Worm (Caenorhabditis elegans) whole organism, mixed stage, embryonic: ENCODE measurements around the gene stdh-3.

Experiments
- bed-3 ChIP-seq: fragments of 200-800 bp; sonication (Bioruptor generic); optimal IDR thresholded peaks from 3 replicates; lab custom pipeline; 2018; ENCODE audit warnings: mild to moderate bottlenecking, missing genetic modification characterization, moderate library complexity, missing compliant biosample characterization
- blmp-1 ChIP-seq: fragments of 150-350 bp; optimal IDR thresholded peaks from 2 replicates; lab custom pipeline; 2014; ENCODE audit warnings: missing biosample characterization, missing genetic modification characterization
- cnd-1 ChIP-seq: fragments of 200-800 bp; sonication (Bioruptor generic); optimal IDR thresholded peaks from 2 replicates; lab custom pipeline; 2018; ENCODE audit warnings: mild to moderate bottlenecking, missing genetic modification characterization, missing compliant biosample characterization
- elt-3 ChIP-seq: fragments of 150-350 bp; optimal IDR thresholded peaks from 2 replicates; lab custom pipeline; 2014; ENCODE audit warnings: missing biosample characterization, missing genetic modification characterization
- lin-13 ChIP-seq: fragments of 150-350 bp; optimal IDR thresholded peaks from 2 replicates; lab custom pipeline; 2014; ENCODE audit warnings: missing biosample characterization, missing genetic modification characterization
- lin-32 ChIP-seq: fragments of 200-800 bp; sonication (Bioruptor generic); optimal IDR thresholded peaks from 2 replicates; lab custom pipeline; 2018; ENCODE audit warnings: mild to moderate bottlenecking, missing genetic modification characterization, missing compliant biosample characterization
- lsy-2 ChIP-seq: fragments of 150-350 bp; optimal IDR thresholded peaks from 2 replicates; lab custom pipeline; 2014; ENCODE audit warnings: missing biosample characterization, missing genetic modification characterization
- mab-5 ChIP-seq: fragments of 150-350 bp; optimal IDR thresholded peaks from 2 replicates; lab custom pipeline; 2014; ENCODE audit warnings: missing biosample characterization, missing genetic modification characterization
- mep-1 ChIP-seq: fragments of 150-350 bp; optimal IDR thresholded peaks from 2 replicates; lab custom pipeline; 2017; ENCODE audit warnings: missing biosample characterization, missing genetic modification reagents, missing genetic modification characterization, inconsistent platforms
- nhr-12 ChIP-seq: fragments of 150-350 bp; optimal IDR thresholded peaks from 2 replicates; lab custom pipeline; 2014; ENCODE audit warnings: missing biosample characterization, missing genetic modification characterization
- snpc-4 ChIP-seq: fragments of 150-350 bp; optimal IDR thresholded peaks from 2 replicates; lab custom pipeline; 2014; ENCODE audit warnings: missing biosample characterization, missing genetic modification characterization
- sptf-1 ChIP-seq: sonication (generic microtip); optimal IDR thresholded peaks from 2 replicates; lab custom pipeline; 2017; ENCODE audit warnings: mild to moderate bottlenecking, missing genetic modification characterization, moderate library complexity, missing compliant biosample characterization
- unc-39 ChIP-seq: fragments of 150-350 bp; optimal IDR thresholded peaks from 2 replicates; lab custom pipeline; 2014; ENCODE audit warnings: missing biosample characterization, missing genetic modification characterization
- ztf-11 ChIP-seq: fragments of 150-350 bp; optimal IDR thresholded peaks from 2 replicates; lab custom pipeline; 2014; ENCODE audit warnings: missing biosample characterization, missing genetic modification characterization

DNA sequence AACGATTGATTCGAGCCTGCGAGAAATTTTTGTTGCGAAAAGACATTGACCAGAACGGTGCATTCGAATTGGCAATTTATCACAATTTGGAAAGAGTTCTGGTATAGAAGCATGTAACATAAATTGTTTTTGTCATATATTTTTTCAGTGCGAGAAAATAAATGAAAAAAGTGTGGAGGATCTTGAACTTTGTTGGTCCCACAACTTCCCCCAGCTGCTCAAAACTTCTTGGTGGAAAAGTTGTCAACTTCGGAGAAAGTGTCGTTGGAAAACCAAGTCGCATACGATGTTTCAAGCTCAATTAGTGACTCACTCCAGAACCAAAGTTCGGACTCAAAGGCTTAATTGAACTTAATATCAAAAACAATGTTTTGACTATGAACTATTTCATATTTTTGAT lies 27.5 kb downstream of the stdh-3 start:
- TF ChIP-seq elt-3 (no peak), cnd-1 (tag; lab: Kevin White, UChicago) (no peak), lin-13 (no peak), mab-5 (no peak), unc-39 (tag; lab: Kevin White, UChicago) (no peak), ztf-11 (tag; lab: Kevin White, UChicago) (no peak), bed-3 (GFP tag; lab: Kevin White, UChicago) (no peak), lsy-2 (tag; lab: Kevin White, UChicago) (no peak), mep-1 (tag; lab: Kevin White, UChicago) (no peak), blmp-1 (no peak), nhr-12 (tag; lab: Kevin White, UChicago) (no peak), sptf-1 (tag; lab: Kevin White, UChicago) (no peak), snpc-4 (tag; lab: Kevin White, UChicago) (no peak), lin-32 (GFP tag; lab: Kevin White, UChicago) (no peak)
